Worm (Caenorhabditis elegans): ENCODE results near the gene M117.6.

M117.6 gene

DNA sequence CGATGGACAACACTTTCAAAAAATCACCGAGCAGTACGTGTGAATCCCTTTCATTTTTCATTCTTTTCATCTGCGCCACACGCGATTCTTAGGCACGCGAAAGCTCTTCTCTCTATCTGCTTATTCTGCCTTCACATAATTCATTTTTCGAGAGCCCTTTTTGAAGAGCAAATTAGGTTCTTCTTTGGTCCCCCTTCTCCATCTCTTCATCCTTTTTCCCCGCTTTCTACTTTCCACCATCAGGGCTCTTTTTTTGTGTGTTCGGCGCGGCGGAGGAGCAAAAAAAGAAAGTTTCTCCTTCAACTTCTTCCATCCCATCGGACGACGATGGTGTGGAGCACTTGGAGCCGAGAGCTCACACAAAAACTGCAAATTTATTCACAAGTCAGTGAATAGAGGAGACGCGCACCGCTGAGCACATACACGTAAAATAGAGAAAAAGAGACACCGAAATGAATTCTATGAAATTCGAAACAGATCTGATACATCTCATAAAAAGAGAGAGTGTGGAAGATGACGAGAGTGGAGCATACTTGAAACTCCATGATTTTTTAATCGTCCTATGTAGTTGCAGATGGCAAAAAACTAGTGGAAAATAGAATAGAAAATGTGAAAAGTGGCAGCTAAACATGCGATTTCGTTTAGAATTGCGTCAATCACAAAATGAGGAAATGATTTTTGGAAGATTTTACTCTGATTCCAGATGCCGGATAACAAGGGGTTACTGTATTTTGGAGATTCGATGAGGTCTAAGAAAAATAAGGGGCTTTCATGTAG lies 42.7 kb downstream of the M117.6 start:
- TF ChIP-seq mes-2 (tag; optimal IDR thresholded peaks at IDR 0.05; ENCODE audit: poor library complexity, severe bottlenecking) (no peak), pqm-1 (tag; optimal IDR thresholded peaks at IDR 0.05) (no peak), dve-1 (tag; optimal IDR thresholded peaks at IDR 0.05; ENCODE audit: insufficient read depth) (no peak), hmg-1.1 (GFP tag; IDR thresholded peaks at IDR 0.05) (no peak), Y5F2A.4 (GFP tag; optimal IDR thresholded peaks at IDR 0.05) (no peak), dmd-6 (GFP tag; IDR thresholded peaks at IDR 0.05) (no peak), lin-15B (tag; optimal IDR thresholded peaks at IDR 0.05) (no peak), lin-13 (GFP tag; optimal IDR thresholded peaks at IDR 0.05) (no peak), nhr-76 (tag; optimal IDR thresholded peaks at IDR 0.05) (no peak), php-3 (GFP tag; IDR thresholded peaks at IDR 0.05) (no peak), dmd-8 (GFP tag; IDR thresholded peaks at IDR 0.05) (no peak), lir-3 (tag; optimal IDR thresholded peaks at IDR 0.05) (no peak), ces-1 (GFP tag; optimal IDR thresholded peaks at IDR 0.05) (peak; percentile 9), egl-43 (GFP tag; IDR thresholded peaks at IDR 0.05) (no peak), lim-7 (GFP tag; IDR thresholded peaks at IDR 0.05) (0 out of 2 replicates have a peak, but pooled peaks have one; percentile 4), daf-12 (tag; optimal IDR thresholded peaks at IDR 0.05) (no peak), skn-1 (tag; optimal IDR thresholded peaks at IDR 0.05) (no peak), unc-130 (GFP tag; optimal IDR thresholded peaks at IDR 0.05) (no peak), ctbp-1 (GFP tag; IDR thresholded peaks at IDR 0.05) (peak; percentile 59; the same call in 1 of the 2 replicates), aha-1 (tag) (peak; percentile 30), spr-1 (tag; optimal IDR thresholded peaks at IDR 0.05) (no peak), mdt-29 (GFP tag; IDR thresholded peaks at IDR 0.05) (no peak), nhr-41 (GFP tag; IDR thresholded peaks at IDR 0.05) (no peak), ztf-7 (tag; optimal IDR thresholded peaks at IDR 0.05) (no peak), zip-11 (GFP tag; IDR thresholded peaks at IDR 0.05) (no peak), ztf-11 (tag; optimal IDR thresholded peaks at IDR 0.05) (no peak), set-16 (GFP tag; IDR thresholded peaks at IDR 0.05) (peak; percentile 17; the same call in 1 of the 2 replicates), F26F4.8 (GFP tag; conservative IDR thresholded peaks at IDR 0.05) (no peak), nhr-48 (tag; optimal IDR thresholded peaks at IDR 0.05) (no peak), zip-2 (tag; optimal IDR thresholded peaks at IDR 0.05) (no peak), F49E8.2 (tag; optimal IDR thresholded peaks at IDR 0.05; ENCODE audit: borderline replicate concordance) (no peak), ZK546.5 (tag; optimal IDR thresholded peaks at IDR 0.05) (no peak), unc-62 (GFP tag; optimal IDR thresholded peaks at IDR 0.05 in 1 of 2) (peak in 1 of 2 experiments; percentile 74), unc-62 (tag; optimal IDR thresholded peaks at IDR 0.05) (no peak), fkh-10 (GFP tag; optimal IDR thresholded peaks at IDR 0.05) (peak; percentile 50), dmd-9 (GFP tag; IDR thresholded peaks at IDR 0.05) (no peak), rbr-2 (tag; optimal IDR thresholded peaks at IDR 0.05) (no peak), lsy-2 (tag; optimal IDR thresholded peaks at IDR 0.05) (peak in 1 of 2 experiments; percentile 4), spr-3 (GFP tag; optimal IDR thresholded peaks at IDR 0.05) (no peak), mdl-1 (tag; optimal IDR thresholded peaks at IDR 0.05) (no peak), nhr-77 (tag; optimal IDR thresholded peaks at IDR 0.05) (no peak), gei-8 (GFP tag; optimal IDR thresholded peaks at IDR 0.05) (no peak), ama-1 (optimal IDR thresholded peaks at IDR 0.05) (no peak), tra-1 (GFP tag; IDR thresholded peaks at IDR 0.05) (no peak)
